Worm (Caenorhabditis elegans) whole organism, young adult: ENCODE measurements around the gene rnf-113.
A peak's percentile ranks its signal among the peaks of the same experiment; 100 is the strongest.

Source experiments
- ama-1 ChIP-seq, 3 experiments: fragments of 150-350 bp in 1 of 3; sonication (generic microtip) in 2 of 3; optimal IDR thresholded peaks; 2 replicates each; lab custom pipeline; 2014 to 2018; ENCODE audit warnings: missing biosample characterization in 2 of 3, missing genetic modification characterization in 2 of 3, missing genetic modification reagents in 2 of 3
- hlh-12 ChIP-seq: sonication (generic microtip); optimal IDR thresholded peaks from 2 replicates; lab custom pipeline; 2016; ENCODE audit warnings: missing genetic modification characterization, missing compliant biosample characterization
- let-607 ChIP-seq, 2 experiments: fragments of 200-800 bp in 1 of 2; sonication (Bioruptor generic) in 1 of 2; sonication (generic microtip) in 1 of 2; optimal IDR thresholded peaks; 2 replicates each; lab custom pipeline; 2016 to 2018; ENCODE audit warnings: mild to moderate bottlenecking in 2 of 2, missing compliant biosample characterization in 2 of 2, missing genetic modification characterization in 2 of 2, moderate library complexity in 2 of 2, missing genotype in 1 of 2
- lsl-1 ChIP-seq: fragments of 200-800 bp; sonication (Bioruptor generic); optimal IDR thresholded peaks from 2 replicates; lab custom pipeline; 2018; ENCODE audit warnings: mild to moderate bottlenecking, missing genetic modification characterization, moderate library complexity, missing compliant biosample characterization
- nfya-1 ChIP-seq: sonication (generic microtip); optimal IDR thresholded peaks from 2 replicates; lab custom pipeline; 2017; ENCODE audit warnings: antibody characterized with exemption, missing compliant biosample characterization, missing genetic modification characterization, borderline replicate concordance; ENCODE audit not compliant: insufficient read depth
- pha-4 ChIP-seq: fragments of 150-350 bp; sonication (generic microtip); optimal IDR thresholded peaks from 2 replicates; lab custom pipeline; 2014; ENCODE audit warnings: missing biosample characterization, missing genetic modification reagents, missing genetic modification characterization

DNA sequence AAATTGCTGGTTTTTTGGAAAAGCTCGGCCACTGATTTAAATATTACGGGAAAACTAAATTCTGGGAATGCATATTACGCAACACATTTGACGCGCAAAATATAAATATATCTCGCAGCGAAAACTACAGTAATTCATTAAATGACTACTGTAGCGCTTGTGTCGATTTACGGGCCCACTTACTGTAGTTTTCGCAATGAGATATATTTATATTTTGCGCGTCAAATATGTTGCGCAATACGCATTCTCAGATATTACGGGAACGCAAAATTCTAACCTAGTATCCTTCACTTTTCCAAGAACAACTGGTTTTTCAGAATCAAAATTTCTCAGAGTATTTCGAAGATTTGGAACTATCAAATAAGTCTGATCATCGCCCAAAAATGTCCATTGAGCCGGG, 47.8 kb downstream of the rnf-113 start:
- TF ChIP-seq hlh-12 (tag; lab: Kevin White, UChicago) = no peak
- TF ChIP-seq lsl-1 (GFP tag; lab: Kevin White, UChicago) = peak; percentile 45
- no peak for TF ChIP-seq let-607 (tag; optimal IDR thresholded peaks at IDR 0.05; lab: Kevin White, UChicago)
- no peak for TF ChIP-seq pha-4
- TF ChIP-seq nfya-1 (tag; lab: Kevin White, UChicago) = no peak
- no peak for TF ChIP-seq ama-1 (optimal IDR thresholded peaks at IDR 0.05; lab: Kevin White, UChicago)
- TF ChIP-seq ama-1 (GFP tag; optimal IDR thresholded peaks at IDR 0.05; lab: Kevin White, UChicago) = no peak
